Worm (Caenorhabditis elegans): Measurements from ENCODE around the gene K11D12.8.

K11D12.8 gene

DNA sequence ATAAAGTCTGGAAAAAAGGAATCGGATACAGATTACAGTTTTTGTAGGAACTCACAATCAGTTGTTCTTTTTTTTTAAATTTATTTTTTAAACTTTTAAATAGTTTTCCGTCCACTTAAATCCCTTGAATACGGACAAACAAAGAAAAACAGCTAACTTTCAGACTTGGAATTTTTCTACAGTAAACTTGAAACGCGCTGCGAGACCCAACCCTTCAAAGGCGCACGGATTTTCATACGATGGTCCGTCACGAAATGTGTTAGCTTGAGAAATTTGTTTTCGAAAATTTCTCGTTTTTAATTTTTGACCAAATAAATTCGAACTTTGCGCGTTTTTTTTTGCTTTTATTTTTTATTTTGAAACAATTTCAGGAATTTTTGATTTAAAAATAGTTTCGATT is 5.8 kb upstream of the K11D12.8 start:
- TF ChIP-seq unc-62 (GFP tag; optimal IDR thresholded peaks at IDR 0.05): no peak

ce11 chrV:5046103-5046502 is 5.3 kb upstream of the K11D12.8 start, which contains the start of gene exc-14:
Gene exc-14, minus strand, starts transcription at chrV:5046203.
- TF ChIP-seq unc-62 (GFP tag; optimal IDR thresholded peaks at IDR 0.05): no peak

DNA sequence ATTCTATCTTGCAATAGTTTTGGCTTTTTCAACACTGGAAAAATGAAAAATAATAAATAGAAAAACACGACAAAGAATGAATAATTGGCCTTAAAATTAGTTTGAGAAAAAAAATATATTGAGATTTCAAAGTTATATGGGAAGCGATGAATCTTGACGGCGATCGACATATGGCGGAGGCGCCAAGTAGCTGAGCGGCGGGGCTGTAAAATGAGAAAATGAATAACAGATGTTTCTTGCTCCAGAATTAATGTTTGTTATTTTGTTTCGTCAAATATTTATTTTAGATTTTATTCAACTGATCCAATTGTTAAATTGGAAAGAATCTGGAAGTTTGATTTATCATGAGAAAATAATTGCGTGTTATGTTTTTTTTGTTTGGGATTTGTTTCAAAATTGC is 1.2 kb downstream of the K11D12.8 start, which contains the start of gene K11D12.11:
K11D12.11 (minus strand) TSS at position 42 of the 400 bp plus-strand sequence.
- no peak for TF ChIP-seq unc-62 (GFP tag; optimal IDR thresholded peaks at IDR 0.05)

DNA sequence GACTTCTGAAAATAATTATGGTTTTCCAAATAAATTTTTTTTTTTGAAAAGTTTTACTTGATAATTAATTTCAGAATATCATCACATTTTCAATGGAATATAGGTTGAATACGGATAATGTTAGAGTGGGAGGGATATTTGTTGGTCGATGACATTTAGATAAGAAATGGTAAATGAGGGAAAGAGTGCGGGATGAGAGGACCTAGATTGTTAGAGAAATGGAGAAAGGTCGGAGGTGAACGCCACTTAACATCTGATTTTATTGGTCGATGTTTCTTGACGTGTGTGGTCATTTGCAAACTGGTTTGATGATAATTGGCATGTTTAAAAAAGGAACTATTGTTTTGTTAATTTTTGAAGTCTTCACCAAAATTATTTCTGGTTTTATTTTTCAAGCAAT is 2.4 kb downstream of the K11D12.8 start:
- TF ChIP-seq unc-62 (GFP tag; optimal IDR thresholded peaks at IDR 0.05): no peak

DNA sequence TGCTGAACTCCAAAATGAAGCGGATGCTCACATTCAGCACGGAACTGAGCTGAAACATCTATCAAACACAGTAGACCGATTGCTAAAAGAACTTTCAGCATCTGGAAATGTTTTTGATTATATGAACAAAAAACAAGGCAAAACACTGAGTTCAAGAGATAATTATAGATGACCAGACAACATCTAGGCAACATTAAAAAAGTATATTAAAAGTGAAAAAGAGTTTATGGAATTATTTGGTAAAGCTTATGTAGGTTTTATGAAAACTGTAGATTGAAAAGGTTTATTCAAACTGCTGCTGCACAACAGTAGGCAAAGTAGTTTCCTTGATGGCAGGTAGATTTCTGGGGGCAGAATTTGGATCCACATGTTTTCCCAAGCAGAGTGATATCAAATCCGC is 4.4 kb downstream of the K11D12.8 start, which contains the start of gene K11D12.7:
K11D12.7 (minus strand) TSS at position 101 of the 400 bp plus-strand sequence.
- no peak for TF ChIP-seq unc-62 (GFP tag; optimal IDR thresholded peaks at IDR 0.05)

DNA sequence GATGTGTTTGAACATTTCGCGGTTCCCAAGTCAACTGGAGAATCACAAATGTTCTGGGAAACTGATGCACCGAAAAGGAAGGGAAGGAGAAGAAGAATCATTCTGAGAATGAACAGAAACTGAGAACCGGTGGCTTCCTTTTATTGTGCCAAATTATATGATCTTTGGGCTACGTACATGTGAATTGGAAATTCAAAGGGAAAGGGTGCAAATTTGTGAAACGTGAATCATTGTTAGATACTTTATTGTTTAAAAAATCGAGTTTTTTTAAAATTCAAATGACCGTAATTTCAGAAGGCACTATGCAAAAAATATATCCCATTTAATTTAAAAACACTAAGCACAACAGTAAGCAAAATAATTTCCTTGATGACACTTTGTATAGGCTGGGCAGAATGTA is 5.7 kb downstream of the K11D12.8 start, which contains the start of gene K11D12.6:
K11D12.6 (minus strand) TSS at position 101 of the 400 bp plus-strand sequence.
- TF ChIP-seq unc-62 (GFP tag; optimal IDR thresholded peaks at IDR 0.05): no peak

DNA sequence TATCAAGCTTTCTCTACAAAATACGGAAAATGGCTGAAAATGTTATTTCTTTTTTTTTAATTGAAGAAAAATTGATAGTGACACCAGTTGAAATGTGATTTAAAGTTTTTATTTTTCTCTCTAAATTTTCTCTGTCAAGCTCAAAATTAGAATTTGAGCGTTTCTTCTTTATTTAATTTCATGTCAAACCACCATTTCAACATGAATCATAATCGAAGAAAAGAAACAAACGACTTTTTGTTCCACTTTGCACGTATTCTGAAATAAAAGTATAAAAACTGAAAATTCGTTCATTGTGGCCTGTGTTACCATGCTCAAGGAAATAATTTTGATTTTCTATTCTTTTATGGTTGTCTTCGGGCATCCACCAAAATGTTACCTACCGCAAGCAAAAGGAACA is 7.7 kb downstream of the K11D12.8 start, which contains the start of gene K11D12.13:
K11D12.13 (plus strand) TSS at position 301 of the 400 bp plus-strand sequence.
- TF ChIP-seq unc-62 (GFP tag; optimal IDR thresholded peaks at IDR 0.05): no peak

DNA sequence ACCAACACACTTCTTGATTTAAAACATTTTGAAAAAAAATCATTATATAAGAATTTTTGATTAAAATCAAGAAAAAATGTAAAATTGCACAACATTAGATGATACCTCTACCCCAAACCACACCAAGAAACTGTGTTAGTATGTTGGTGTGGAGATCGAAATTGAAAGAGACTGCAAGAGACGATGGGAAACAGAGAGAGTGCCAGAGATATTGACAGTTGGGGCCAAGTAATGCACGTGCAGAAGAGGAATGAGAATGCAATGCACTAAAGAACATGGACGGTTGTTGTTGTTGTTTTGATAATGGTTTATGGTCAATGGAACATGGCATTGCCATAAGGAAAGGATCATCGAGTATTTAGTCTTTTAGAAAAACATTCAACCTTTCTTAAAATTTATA is 8.6 kb downstream of the K11D12.8 start:
- no peak for TF ChIP-seq unc-62 (GFP tag; optimal IDR thresholded peaks at IDR 0.05)

DNA sequence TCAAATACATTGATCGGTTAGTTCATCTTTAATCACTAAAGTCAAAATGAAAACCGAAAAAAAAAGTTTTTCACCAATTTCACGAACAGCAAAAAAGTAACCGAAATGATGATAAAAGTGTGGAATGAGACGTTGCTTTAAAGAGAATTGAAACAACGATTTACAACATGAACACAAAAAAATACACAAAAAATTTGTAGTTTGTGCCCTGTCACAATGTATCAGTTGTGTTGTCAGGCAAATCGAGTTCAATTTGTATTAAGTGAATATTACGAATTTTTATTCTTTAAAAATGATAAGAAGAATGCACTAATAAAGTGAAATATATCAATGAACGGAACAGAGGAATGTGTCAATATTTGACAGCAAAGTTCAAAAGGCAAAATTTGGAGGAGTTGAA is 9.0 kb downstream of the K11D12.8 start:
- TF ChIP-seq unc-62 (GFP tag; optimal IDR thresholded peaks at IDR 0.05): no peak

- TF ChIP-seq unc-62 (GFP tag; optimal IDR thresholded peaks at IDR 0.05): no peak
These were observed 10.1 kb downstream of the K11D12.8 start, which contains the start of gene swt-7 for ce11 chrV:5030715-5031114. Gene swt-7, minus strand, starts transcription at chrV:5030815.

DNA sequence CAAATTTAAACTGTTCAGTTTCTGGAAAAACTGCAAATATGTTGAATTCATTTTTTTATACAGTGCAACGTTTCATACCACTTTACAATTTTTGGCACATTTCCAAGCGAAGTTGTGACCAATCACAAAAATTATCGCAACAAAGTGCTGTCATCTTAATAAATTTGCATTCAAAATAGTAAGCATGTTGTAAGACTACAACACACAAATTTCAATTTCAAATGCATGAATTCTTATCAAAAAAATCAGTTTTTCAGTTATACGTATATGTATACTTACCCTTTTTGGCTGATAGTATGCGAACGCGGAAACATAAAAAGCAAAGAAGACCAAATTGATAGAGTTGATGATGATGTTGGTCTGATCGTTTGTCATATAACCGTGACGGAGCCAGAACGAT is 10.6 kb downstream of the K11D12.8 start:
- no peak for TF ChIP-seq unc-62 (GFP tag; optimal IDR thresholded peaks at IDR 0.05)

ce11 chrV:5027640-5028039 is 13.2 kb downstream of the K11D12.8 start, which contains the start of gene cpt-4:
Gene cpt-4, minus strand, starts transcription at chrV:5027723.
- no peak for TF ChIP-seq unc-62 (GFP tag; optimal IDR thresholded peaks at IDR 0.05)

DNA sequence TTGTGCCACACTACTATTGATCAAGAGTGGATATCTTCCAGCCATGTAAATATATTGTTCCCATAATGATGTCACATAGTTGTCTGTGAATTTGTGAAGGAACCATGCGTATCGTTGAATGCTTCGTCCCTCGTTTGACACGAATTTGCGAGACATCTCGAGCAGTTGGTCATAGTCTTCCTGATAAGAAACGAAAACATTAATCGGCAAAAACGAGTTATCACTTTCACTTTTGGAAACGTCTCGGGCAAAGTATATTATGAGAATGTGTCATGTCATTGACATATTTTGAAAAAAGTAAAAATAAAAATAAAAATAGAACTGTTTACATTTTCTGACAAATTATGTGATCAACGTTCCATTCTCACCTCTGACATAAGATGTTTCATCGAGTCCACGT is 14.4 kb downstream of the K11D12.8 start:
- TF ChIP-seq unc-62 (GFP tag; optimal IDR thresholded peaks at IDR 0.05): no peak

- TF ChIP-seq unc-62 (GFP tag; optimal IDR thresholded peaks at IDR 0.05): no peak
These were observed 17.4 kb downstream of the K11D12.8 start for ce11 chrV:5023355-5023754.

DNA sequence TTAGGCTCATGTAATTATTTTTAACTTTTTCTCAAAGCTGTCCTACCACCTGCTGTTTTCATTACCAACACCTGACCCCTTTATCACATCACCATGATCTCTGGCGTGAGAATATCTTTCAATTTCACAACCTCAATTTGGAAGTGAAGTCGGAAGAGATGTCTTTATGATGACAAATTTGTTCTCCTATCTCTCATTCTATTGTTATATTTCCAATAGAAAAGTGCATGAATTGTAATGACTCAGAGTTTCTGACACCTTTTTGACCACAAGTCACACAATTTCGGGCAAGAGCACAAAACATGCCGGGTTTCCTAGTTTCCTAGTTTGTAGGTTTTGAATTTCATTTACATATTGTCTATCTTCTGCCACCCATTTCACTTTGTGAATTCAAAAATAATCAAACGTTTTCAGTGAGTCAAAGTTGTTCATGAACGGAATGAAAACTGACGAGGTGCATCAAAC is 22.0 kb downstream of the K11D12.8 start, which contains the start of gene srr-4:
srr-4 (plus strand) TSS at position 415 of the 465 bp plus-strand sequence.
- TF ChIP-seq unc-62 (GFP tag; optimal IDR thresholded peaks at IDR 0.05): no peak

DNA sequence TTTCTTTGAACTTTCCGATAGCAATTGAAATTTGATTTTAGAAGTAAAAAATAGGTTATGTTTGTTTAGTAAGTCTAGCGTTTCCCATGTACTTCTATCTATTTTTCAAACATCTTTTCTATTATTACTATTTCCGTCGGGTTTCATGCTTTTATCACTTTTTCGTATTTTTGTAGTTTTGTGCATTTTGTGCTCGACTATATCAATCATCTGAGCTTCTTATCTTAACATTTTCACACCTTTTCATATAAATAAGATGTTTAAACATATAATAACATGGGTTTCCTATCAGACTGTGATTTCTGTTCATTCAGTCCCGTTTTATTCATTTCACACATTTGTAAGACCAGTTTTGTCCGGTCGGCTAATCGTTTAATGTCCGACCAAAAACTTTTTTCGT is 22.7 kb downstream of the K11D12.8 start:
- TF ChIP-seq unc-62 (GFP tag; optimal IDR thresholded peaks at IDR 0.05): no peak

- no peak for TF ChIP-seq unc-62 (GFP tag; optimal IDR thresholded peaks at IDR 0.05)
These were observed 24.1 kb downstream of the K11D12.8 start for ce11 chrV:5016728-5017127.
